Worm (Caenorhabditis elegans) whole organism, L2 larva: ENCODE results near the gene vps-52.

ENCODE experiments used
- F13H6.1 ChIP-seq: sonication (generic microtip); optimal IDR thresholded peaks from 2 replicates; lab custom pipeline; 2016; ENCODE audit warnings: missing genetic modification characterization, missing compliant biosample characterization
- R02D3.7 ChIP-seq: fragments of 150-350 bp; optimal IDR thresholded peaks from 2 replicates; lab custom pipeline; 2014; ENCODE audit warnings: missing biosample characterization, missing genetic modification characterization
- Y55F3AM.14 ChIP-seq: fragments of 200-800 bp; sonication (Bioruptor generic); optimal IDR thresholded peaks from 2 replicates; lab custom pipeline; 2018; ENCODE audit warnings: mild to moderate bottlenecking, missing genetic modification characterization, missing compliant biosample characterization
- ZK546.5 ChIP-seq: sonication (generic microtip); optimal IDR thresholded peaks from 2 replicates; lab custom pipeline; 2017; ENCODE audit warnings: missing biosample characterization, missing genetic modification characterization
- alr-1 ChIP-seq: fragments of 150-350 bp; optimal IDR thresholded peaks from 2 replicates; lab custom pipeline; 2014; ENCODE audit warnings: missing biosample characterization, missing genetic modification characterization
- aly-2 ChIP-seq: fragments of 150-350 bp; optimal IDR thresholded peaks from 2 replicates; lab custom pipeline; 2014; ENCODE audit warnings: missing biosample characterization, missing genetic modification characterization
- ama-1 ChIP-seq: fragments of 150-350 bp; optimal IDR thresholded peaks from 2 replicates; lab custom pipeline; 2018; ENCODE audit warnings: inconsistent platforms
- blmp-1 ChIP-seq: sonication (generic microtip); optimal IDR thresholded peaks from 2 replicates; lab custom pipeline; 2017; ENCODE audit warnings: missing genetic modification characterization, mild to moderate bottlenecking, missing compliant biosample characterization, antibody characterized with exemption, moderate library complexity; ENCODE audit not compliant: insufficient read depth
- ceh-16 ChIP-seq: fragments of 150-350 bp; optimal IDR thresholded peaks from 2 replicates; lab custom pipeline; 2014; ENCODE audit warnings: missing biosample characterization, missing genetic modification characterization
- ceh-82 ChIP-seq: fragments of 150-350 bp; optimal IDR thresholded peaks from 2 replicates; lab custom pipeline; 2014; ENCODE audit warnings: missing biosample characterization, missing genetic modification characterization
- crh-2 ChIP-seq: sonication (generic microtip); optimal IDR thresholded peaks from 2 replicates; lab custom pipeline; 2017; ENCODE audit warnings: missing biosample characterization, missing genetic modification characterization
- dmd-4 ChIP-seq: sonication (generic microtip); optimal IDR thresholded peaks from 2 replicates; lab custom pipeline; 2017; ENCODE audit warnings: missing biosample characterization, missing genetic modification characterization
- egl-27 ChIP-seq: sonication (generic microtip); optimal IDR thresholded peaks from 3 replicates; lab custom pipeline; 2017; ENCODE audit warnings: missing biosample characterization, missing genetic modification reagents, missing genetic modification characterization
- elt-1 ChIP-seq: fragments of 150-350 bp; optimal IDR thresholded peaks from 2 replicates; lab custom pipeline; 2014; ENCODE audit warnings: missing biosample characterization, missing genetic modification characterization
- fos-1 ChIP-seq: fragments of 150-350 bp; optimal IDR thresholded peaks from 2 replicates; lab custom pipeline; 2014; ENCODE audit warnings: missing biosample characterization, missing genetic modification characterization
- lin-11 ChIP-seq: fragments of 150-350 bp; sonication (generic microtip); optimal IDR thresholded peaks from 2 replicates; lab custom pipeline; 2014; ENCODE audit warnings: missing biosample characterization, missing genetic modification characterization, inconsistent platforms, mixed read lengths
- lin-13 ChIP-seq: fragments of 150-350 bp; optimal IDR thresholded peaks from 2 replicates; lab custom pipeline; 2014; ENCODE audit warnings: missing biosample characterization, missing genetic modification reagents, missing genetic modification characterization
- lin-39 ChIP-seq: fragments of 150-350 bp; optimal IDR thresholded peaks from 2 replicates; lab custom pipeline; 2014; ENCODE audit warnings: missing biosample characterization, missing genetic modification reagents, missing genetic modification characterization
- lsy-2 ChIP-seq, 2 experiments: fragments of 150-350 bp in 1 of 2; sonication (generic microtip) in 1 of 2; optimal IDR thresholded peaks; 2 replicates each; lab custom pipeline; 2014 to 2017; ENCODE audit warnings: missing biosample characterization in 2 of 2, missing genetic modification characterization in 2 of 2
- mdl-1 ChIP-seq, 2 experiments: fragments of 150-350 bp in 1 of 2; sonication (generic microtip) in 1 of 2; optimal IDR thresholded peaks; 2 replicates each; lab custom pipeline; 2017; ENCODE audit warnings: missing biosample characterization in 2 of 2, missing genetic modification characterization in 2 of 2
- nhr-10 ChIP-seq: sonication (generic microtip); optimal IDR thresholded peaks from 2 replicates; lab custom pipeline; 2017; ENCODE audit warnings: missing biosample characterization, missing genetic modification characterization
- nhr-12 ChIP-seq: fragments of 150-350 bp; optimal IDR thresholded peaks from 2 replicates; lab custom pipeline; 2014; ENCODE audit warnings: missing biosample characterization, missing genetic modification characterization
- nhr-129 ChIP-seq: fragments of 150-350 bp; optimal IDR thresholded peaks from 2 replicates; lab custom pipeline; 2014; ENCODE audit warnings: missing biosample characterization, missing genetic modification characterization
- nhr-23 ChIP-seq: fragments of 150-350 bp; optimal IDR thresholded peaks from 2 replicates; lab custom pipeline; 2014; ENCODE audit warnings: missing biosample characterization, missing genetic modification reagents, missing genetic modification characterization
- nhr-237 ChIP-seq: fragments of 150-350 bp; optimal IDR thresholded peaks from 2 replicates; lab custom pipeline; 2014; ENCODE audit warnings: missing biosample characterization, missing genetic modification characterization
- nhr-25 ChIP-seq: fragments of 150-350 bp; sonication (generic microtip); optimal IDR thresholded peaks from 3 replicates; lab custom pipeline; 2014; ENCODE audit warnings: missing biosample characterization, missing genetic modification characterization
- nhr-6 ChIP-seq: fragments of 150-350 bp; optimal IDR thresholded peaks from 2 replicates; lab custom pipeline; 2014; ENCODE audit warnings: missing biosample characterization, missing genetic modification characterization
- nhr-77 ChIP-seq: fragments of 150-350 bp; optimal IDR thresholded peaks from 2 replicates; lab custom pipeline; 2014; ENCODE audit warnings: missing biosample characterization, missing genetic modification characterization
- peb-1 ChIP-seq: fragments of 150-350 bp; optimal IDR thresholded peaks from 2 replicates; lab custom pipeline; 2014; ENCODE audit warnings: missing biosample characterization, missing genetic modification characterization
- sem-4 ChIP-seq: fragments of 150-350 bp; optimal IDR thresholded peaks from 2 replicates; lab custom pipeline; 2014; ENCODE audit warnings: missing biosample characterization, missing genetic modification reagents, missing genetic modification characterization
- skn-1 ChIP-seq: sonication (generic microtip); optimal IDR thresholded peaks from 2 replicates; lab custom pipeline; 2017; ENCODE audit warnings: missing biosample characterization, missing genetic modification characterization
- sma-3 ChIP-seq: sonication (generic microtip); optimal IDR thresholded peaks from 2 replicates; lab custom pipeline; 2016; ENCODE audit warnings: missing genetic modification reagents, missing genetic modification characterization, missing compliant biosample characterization
- sma-9 ChIP-seq, 2 experiments: fragments of 150-350 bp in 1 of 2; sonication (generic microtip) in 1 of 2; optimal IDR thresholded peaks; 2 replicates each; lab custom pipeline; 2014 to 2016; ENCODE audit warnings: missing genetic modification characterization in 2 of 2, mild to moderate bottlenecking in 1 of 2, missing biosample characterization in 1 of 2, missing compliant biosample characterization in 1 of 2, missing genetic modification reagents in 1 of 2, moderate library complexity in 1 of 2
- snpc-4 ChIP-seq: fragments of 150-350 bp; optimal IDR thresholded peaks from 2 replicates; lab custom pipeline; 2014; ENCODE audit warnings: missing biosample characterization, missing genetic modification characterization
- unc-39 ChIP-seq: fragments of 150-350 bp; optimal IDR thresholded peaks from 2 replicates; lab custom pipeline; 2014; ENCODE audit warnings: missing biosample characterization, missing genetic modification characterization
- unc-55 ChIP-seq: fragments of 150-350 bp; sonication (generic microtip); optimal IDR thresholded peaks from 3 replicates; lab custom pipeline; 2014; ENCODE audit warnings: missing biosample characterization, missing genetic modification reagents, missing genetic modification characterization
- unc-62 ChIP-seq: fragments of 150-350 bp; optimal IDR thresholded peaks from 2 replicates; lab custom pipeline; 2014; ENCODE audit warnings: missing biosample characterization, missing genetic modification reagents, missing genetic modification characterization
- zag-1 ChIP-seq: fragments of 150-350 bp; optimal IDR thresholded peaks from 2 replicates; lab custom pipeline; 2014; ENCODE audit warnings: missing biosample characterization, missing genetic modification characterization
- ztf-1 ChIP-seq: fragments of 200-800 bp; sonication (Bioruptor generic); conservative IDR thresholded peaks from 2 replicates; pipeline ENCODE4 v1.3.6; 2022; ENCODE audit warnings: missing genetic modification characterization, missing compliant biosample characterization

Gene vps-52

DNA sequence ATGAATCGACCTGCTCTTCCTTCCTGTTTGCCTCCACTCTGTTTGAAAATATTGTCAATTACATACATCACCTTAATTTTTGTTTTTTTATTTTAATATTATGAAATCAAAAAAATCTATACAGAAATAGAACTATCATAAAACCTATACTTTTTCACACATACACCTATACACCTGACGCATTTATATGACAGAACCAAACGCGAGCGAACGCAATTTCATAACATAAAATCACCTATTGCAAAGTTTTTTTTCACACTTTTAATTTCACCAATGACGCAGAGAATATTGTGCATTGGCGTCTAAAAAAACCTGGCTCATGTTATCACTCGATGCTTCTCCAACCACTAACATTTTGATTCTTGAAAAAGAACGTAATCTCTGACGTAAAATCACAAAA is 3.2 kb upstream of the vps-52 start:
- TF ChIP-seq egl-27 (tag; lab: Kevin White, UChicago) = no peak
- TF ChIP-seq ZK546.5 (tag; lab: Kevin White, UChicago) = no peak
- TF ChIP-seq ama-1 (lab: Kevin White, UChicago) = no peak
- no peak for TF ChIP-seq nhr-23
- TF ChIP-seq nhr-10 (tag; lab: Kevin White, UChicago) = no peak
- no peak for TF ChIP-seq nhr-129
- no peak for TF ChIP-seq nhr-25 (tag; lab: Kevin White, UChicago)
- TF ChIP-seq nhr-6 = no peak
- no peak for TF ChIP-seq aly-2
- no peak for TF ChIP-seq nhr-237 (tag; lab: Kevin White, UChicago)
- no peak for TF ChIP-seq alr-1
- TF ChIP-seq lin-11 = no peak
- no peak for TF ChIP-seq lsy-2 (tag; optimal IDR thresholded peaks at IDR 0.05; lab: Kevin White, UChicago)

DNA sequence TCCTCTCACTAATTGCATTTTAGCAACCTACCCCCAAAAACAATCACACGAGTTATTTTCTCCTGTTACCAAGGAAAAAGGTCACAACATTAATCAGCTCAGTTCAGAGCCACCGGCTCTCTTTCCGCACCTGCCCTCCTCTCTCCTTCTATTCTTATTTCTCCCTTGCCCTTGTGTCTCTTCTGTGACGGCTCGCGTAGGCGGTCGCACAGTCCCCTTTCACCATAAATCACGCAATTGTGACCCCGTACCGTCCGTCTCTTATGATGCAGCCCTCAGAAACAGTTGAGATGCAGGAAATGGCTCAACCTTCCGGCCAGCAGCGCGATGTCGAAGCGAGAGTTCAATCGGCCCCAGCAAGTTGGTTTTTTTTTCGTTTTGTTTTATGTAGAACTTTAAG is 2.5 kb upstream of the vps-52 start, which contains the start of gene sto-1:
Gene sto-1, plus strand, starts transcription at position 200 of the 400 bp plus-strand sequence.
- TF ChIP-seq Y55F3AM.14 (GFP tag; lab: Kevin White, UChicago) (no peak), snpc-4 (tag; lab: Kevin White, UChicago) (no peak), mdl-1 (tag; optimal IDR thresholded peaks at IDR 0.05; lab: Kevin White, UChicago) (no peak), ztf-1 (GFP tag; lab: Robert Waterston, UW) (no peak), fos-1 (tag; lab: Kevin White, UChicago) (no peak), blmp-1 (no peak), lsy-2 (tag; optimal IDR thresholded peaks at IDR 0.05; lab: Kevin White, UChicago) (no peak), crh-2 (tag; lab: Kevin White, UChicago) (no peak), zag-1 (tag; lab: Kevin White, UChicago) (no peak), lin-11 (no peak), lin-39 (no peak), nhr-23 (no peak)

DNA sequence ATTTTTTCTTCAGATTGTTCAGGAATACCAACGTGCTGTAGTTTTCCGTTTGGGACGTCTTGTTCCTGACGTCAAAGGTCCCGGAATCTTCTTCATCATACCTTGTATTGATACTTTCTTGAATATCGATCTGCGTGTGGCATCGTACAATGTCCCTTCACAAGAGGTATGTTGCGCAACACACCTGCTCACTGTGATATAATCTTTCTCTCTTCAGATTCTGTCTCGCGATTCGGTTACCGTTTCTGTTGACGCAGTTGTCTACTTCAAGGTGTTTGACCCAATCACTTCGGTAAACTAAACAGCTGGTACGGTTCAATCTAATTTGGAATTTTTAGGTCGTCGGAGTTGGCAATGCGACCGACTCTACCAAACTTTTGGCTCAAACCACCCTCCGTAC is 1.7 kb upstream of the vps-52 start:
- no peak for TF ChIP-seq nhr-129
- no peak for TF ChIP-seq nhr-23
- TF ChIP-seq R02D3.7 (tag; lab: Kevin White, UChicago) = no peak
- TF ChIP-seq elt-1 = no peak
- TF ChIP-seq unc-39 = no peak
- TF ChIP-seq snpc-4 (tag; lab: Kevin White, UChicago) = no peak
- TF ChIP-seq ZK546.5 (tag; lab: Kevin White, UChicago) = no peak
- no peak for TF ChIP-seq nhr-237 (tag; lab: Kevin White, UChicago)
- TF ChIP-seq fos-1 (tag; lab: Kevin White, UChicago) = no peak
- no peak for TF ChIP-seq blmp-1
- TF ChIP-seq lsy-2 (tag; optimal IDR thresholded peaks at IDR 0.05; lab: Kevin White, UChicago) = no peak

DNA sequence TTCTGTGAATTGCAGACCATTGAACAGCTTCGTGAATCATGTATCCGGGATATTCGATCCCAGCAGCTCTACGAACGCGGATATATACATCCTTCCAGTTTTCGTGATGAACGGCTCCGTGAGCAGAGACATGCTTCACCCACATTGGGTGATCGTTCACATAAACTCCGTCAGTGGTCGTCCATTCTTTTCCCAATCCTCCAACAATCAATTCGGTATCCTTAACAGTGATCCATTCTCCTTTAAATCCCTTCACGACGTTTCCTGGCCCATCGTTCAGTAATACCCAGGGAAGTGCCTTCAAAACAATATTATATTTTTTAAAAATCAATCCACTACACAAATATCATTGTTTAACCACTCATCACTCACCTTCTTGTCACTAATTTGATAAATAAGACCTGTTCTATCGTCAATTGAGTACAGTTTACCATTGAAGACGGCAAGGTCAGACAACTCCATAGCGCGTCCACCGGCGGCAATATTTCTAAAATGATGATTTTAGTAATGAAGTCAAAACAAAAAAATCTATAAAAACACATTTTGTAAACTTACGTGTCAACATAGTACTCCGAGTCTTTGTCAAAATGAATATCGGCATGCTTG is 3.7 kb downstream of the vps-52 start:
- TF ChIP-seq nhr-25 (tag; lab: Kevin White, UChicago) = peak; percentile 26
- no peak for TF ChIP-seq nhr-10 (tag; lab: Kevin White, UChicago)
- TF ChIP-seq sma-3 = peak; percentile 34
- no peak for TF ChIP-seq peb-1
- TF ChIP-seq unc-62 (GFP tag; lab: Kevin White, UChicago) = no peak
- TF ChIP-seq, all 48 proteins: peak for 2

DNA sequence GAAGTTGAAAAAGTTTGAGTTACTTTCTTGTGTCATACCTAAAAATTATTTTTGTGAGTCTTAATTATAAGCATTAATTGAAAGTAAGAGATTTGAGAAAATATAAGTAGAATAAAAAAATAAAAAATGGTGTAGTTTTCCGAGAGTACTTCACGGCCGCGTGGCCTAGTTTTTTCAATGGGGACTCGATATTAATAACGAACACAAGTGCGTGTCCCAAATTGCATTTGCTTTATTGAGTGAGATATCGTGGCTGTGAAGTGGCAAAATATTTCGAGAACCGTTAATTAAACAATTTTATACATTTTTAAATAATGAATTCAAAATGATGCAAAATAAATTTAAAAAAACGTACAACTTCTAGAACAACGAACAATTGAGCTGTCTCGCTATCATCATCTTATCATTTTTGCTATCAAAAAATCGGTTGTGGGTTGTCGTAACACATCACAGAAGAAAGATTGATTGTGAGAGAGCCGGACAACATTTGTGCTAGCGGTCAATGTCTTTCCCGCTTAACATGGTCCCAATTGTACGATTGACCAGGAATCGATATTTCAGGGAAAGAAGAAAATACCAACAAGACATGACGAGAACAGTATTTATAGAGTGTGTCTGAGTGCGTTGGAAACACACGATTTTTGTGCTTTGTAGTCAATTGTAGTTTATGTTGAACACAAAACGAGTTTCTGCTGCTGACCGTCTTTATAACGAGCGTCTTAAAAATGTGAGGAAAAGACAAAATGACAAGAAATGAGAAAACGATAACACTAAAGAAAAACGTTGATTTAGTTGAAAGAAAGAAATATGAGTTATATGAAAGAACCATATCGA is 4.8 kb downstream of the vps-52 start, which contains the start of gene apy-1:
Gene apy-1, minus strand, starts transcription at position 38 of the 834 bp plus-strand sequence.
- TF ChIP-seq lin-11 (no peak), unc-55 (GFP tag; lab: Kevin White, UChicago) (peak; percentile 39), ama-1 (lab: Kevin White, UChicago) (no peak), unc-62 (GFP tag; lab: Kevin White, UChicago) (no peak), skn-1 (tag; lab: Kevin White, UChicago) (no peak), ZK546.5 (tag; lab: Kevin White, UChicago) (no peak), snpc-4 (tag; lab: Kevin White, UChicago) (no peak), sma-3 (peak; percentile 2), nhr-12 (tag; lab: Kevin White, UChicago) (no peak), ceh-82 (tag; lab: Kevin White, UChicago) (no peak), lin-13 (GFP tag; lab: Kevin White, UChicago) (no peak), sma-9 (GFP tag; optimal IDR thresholded peaks at IDR 0.05; lab: Kevin White, UChicago) (peak; percentile 28), sma-9 (tag; optimal IDR thresholded peaks at IDR 0.05; lab: Kevin White, UChicago) (no peak), nhr-10 (tag; lab: Kevin White, UChicago) (no peak), nhr-25 (tag; lab: Kevin White, UChicago) (peak; percentile 48), nhr-129 (peak; percentile 16), F13H6.1 (tag; lab: Kevin White, UChicago) (peak; percentile 48), dmd-4 (tag; lab: Kevin White, UChicago) (no peak), R02D3.7 (tag; lab: Kevin White, UChicago) (no peak), nhr-23 (no peak), alr-1 (no peak), nhr-77 (tag; lab: Kevin White, UChicago) (no peak), fos-1 (tag; lab: Kevin White, UChicago) (peak; percentile 16), zag-1 (tag; lab: Kevin White, UChicago) (no peak), crh-2 (tag; lab: Kevin White, UChicago) (peak; percentile 32), mdl-1 (tag; optimal IDR thresholded peaks at IDR 0.05; lab: Kevin White, UChicago) (no peak), aly-2 (no peak), lin-39 (no peak), ceh-16 (tag; lab: Kevin White, UChicago) (no peak), sem-4 (no peak)
